Fruit fly (Drosophila melanogaster): ENCODE data around the gene Sfmbt.

Gene Sfmbt

dm6 chr2L:13145035-13145683 is 31.4 kb downstream of the Sfmbt start (continued):
- no peak for TF ChIP-seq pzg (GFP tag; optimal IDR thresholded peaks at IDR 0.05)
- no peak for TF ChIP-seq Hey (tag; optimal IDR thresholded peaks at IDR 0.05)
- peak; percentile 89 for TF ChIP-seq cwo (GFP tag; optimal IDR thresholded peaks at IDR 0.05)
- no peak for TF ChIP-seq CG2129 (GFP tag; IDR thresholded peaks at IDR 0.05; ENCODE audit: partially characterized antibody)
- peak; percentile 70 for TF ChIP-seq HLH54F (GFP tag; optimal IDR thresholded peaks at IDR 0.05)
- peak; percentile 41 for TF ChIP-seq en (GFP tag; optimal IDR thresholded peaks at IDR 0.05)
- TF ChIP-seq z (GFP tag; IDR thresholded peaks at IDR 0.05): no peak
- no peak for TF ChIP-seq hth (optimal IDR thresholded peaks at IDR 0.05)
- peak; percentile 64; the same call in 1 of the 2 replicates for TF ChIP-seq NFAT (GFP tag; IDR thresholded peaks at IDR 0.05)
- TF ChIP-seq salm (tag; optimal IDR thresholded peaks at IDR 0.05): no peak
- TF ChIP-seq Opbp (GFP tag; IDR thresholded peaks at IDR 0.05; ENCODE audit: partially characterized antibody): no peak
- TF ChIP-seq Gsc (GFP tag; IDR thresholded peaks at IDR 0.05): no peak
- no peak for TF ChIP-seq dmrt11E (tag; optimal IDR thresholded peaks at IDR 0.05)
- peak; percentile 73 for TF ChIP-seq Hmr (GFP tag; optimal IDR thresholded peaks at IDR 0.05)
- TF ChIP-seq CG3407 (GFP tag; optimal IDR thresholded peaks at IDR 0.05): no peak
- peak; percentile 76; the same call in 1 of the 2 replicates for TF ChIP-seq gsb (GFP tag; IDR thresholded peaks at IDR 0.05)
- TF ChIP-seq CG7556 (GFP tag; optimal IDR thresholded peaks at IDR 0.05): peak; percentile 65
- no peak for TF ChIP-seq nom (GFP tag; optimal IDR thresholded peaks at IDR 0.05)
- TF ChIP-seq CG7963 (GFP tag; IDR thresholded peaks at IDR 0.05; ENCODE audit: partially characterized antibody): no peak
- TF ChIP-seq dm (GFP tag; optimal IDR thresholded peaks at IDR 0.05): peak; percentile 10
- peak; percentile 63 for TF ChIP-seq CG12219 (GFP tag; optimal IDR thresholded peaks at IDR 0.05)
- TF ChIP-seq CG10543 (GFP tag; optimal IDR thresholded peaks at IDR 0.05): peak; percentile 73
- peak; percentile 59 for TF ChIP-seq CG7786 (GFP tag; optimal IDR thresholded peaks at IDR 0.05)
- TF ChIP-seq kni (GFP tag; optimal IDR thresholded peaks at IDR 0.05): peak; percentile 8
- TF ChIP-seq CG17186 (GFP tag; optimal IDR thresholded peaks at IDR 0.05): no peak
- TF ChIP-seq peb (GFP tag; IDR thresholded peaks at IDR 0.05): no peak
- peak; percentile 85 for TF ChIP-seq grau (tag; optimal IDR thresholded peaks at IDR 0.05)
- no peak for TF ChIP-seq lov (optimal IDR thresholded peaks at IDR 0.05)
- no peak for TF ChIP-seq lov (GFP tag; IDR thresholded peaks at IDR 0.05)
- TF ChIP-seq fd64A (GFP tag; optimal IDR thresholded peaks at IDR 0.05): no peak
- TF ChIP-seq unc-4 (GFP tag; IDR thresholded peaks at IDR 0.05; ENCODE audit: partially characterized antibody): no peak
- TF ChIP-seq CG2120 (GFP tag; optimal IDR thresholded peaks at IDR 0.05): peak; percentile 91
- peak; percentile 41 for TF ChIP-seq pnt (GFP tag; optimal IDR thresholded peaks at IDR 0.05)
- peak; percentile 51 for TF ChIP-seq onecut (GFP tag; IDR thresholded peaks at IDR 0.05)
- TF ChIP-seq CG32532 (GFP tag; IDR thresholded peaks at IDR 0.05): peak; percentile 91
- peak; percentile 55 for TF ChIP-seq CG6683 (GFP tag; optimal IDR thresholded peaks at IDR 0.05)
- TF ChIP-seq ro (GFP tag; IDR thresholded peaks at IDR 0.05): no peak
- no peak for TF ChIP-seq amos (GFP tag; IDR thresholded peaks at IDR 0.05; ENCODE audit: partially characterized antibody)
- TF ChIP-seq gcm2 (GFP tag; optimal IDR thresholded peaks at IDR 0.05): no peak
- TF ChIP-seq Oli (tag; optimal IDR thresholded peaks at IDR 0.05): peak; percentile 73
- TF ChIP-seq run (tag; optimal IDR thresholded peaks at IDR 0.05): peak; percentile 50
- TF ChIP-seq Lhr (GFP tag; optimal IDR thresholded peaks at IDR 0.05): no peak
- peak; percentile 78 for TF ChIP-seq caup (GFP tag; optimal IDR thresholded peaks at IDR 0.05; ENCODE audit: severe bottlenecking)
- peak; percentile 79 for TF ChIP-seq pho (GFP tag; optimal IDR thresholded peaks at IDR 0.05)
- peak; percentile 73 for TF ChIP-seq CG13424 (tag; optimal IDR thresholded peaks at IDR 0.05)
- TF ChIP-seq usp (GFP tag; optimal IDR thresholded peaks at IDR 0.05): no peak
- TF ChIP-seq CG11696 (GFP tag; IDR thresholded peaks at IDR 0.05): peak; percentile 68
- 0 out of 3 replicates have a peak, but pooled peaks have one; percentile 36 for TF ChIP-seq ase (GFP tag; IDR thresholded peaks at IDR 0.05)
- TF ChIP-seq bbx (GFP tag; IDR thresholded peaks at IDR 0.05; ENCODE audit: partially characterized antibody): no peak
